Fruit fly (Drosophila melanogaster) whole organism, wandering third instar larva: ENCODE results near the gene Cpr66D.
A peak's percentile ranks its signal among the peaks of the same experiment; 100 is the strongest.

Experiments
- Abd-B ChIP-seq: fragments of >200 bp; optimal IDR thresholded peaks from 2 replicates; lab custom pipeline; 2017; ENCODE audit warnings: missing biosample characterization, missing genetic modification characterization
- CrebA ChIP-seq: fragments of 200-800 bp; sonication (Bioruptor generic); optimal IDR thresholded peaks from 2 replicates; lab custom pipeline; 2016; ENCODE audit warnings: missing biosample characterization, mild to moderate bottlenecking, missing genetic modification characterization, borderline replicate concordance
- Dfd ChIP-seq: fragments of >200 bp; optimal IDR thresholded peaks from 2 replicates; lab custom pipeline; 2017; ENCODE audit warnings: missing biosample characterization, missing genetic modification characterization
- Dif ChIP-seq: fragments of 200-275, 200-300 bp; sonication (Bioruptor generic); optimal IDR thresholded peaks from 2 replicates; lab custom pipeline; 2018; ENCODE audit warnings: missing biosample characterization, missing genetic modification characterization; ENCODE audit not compliant: partially characterized antibody
- GATAd ChIP-seq: sonication (Bioruptor generic); optimal IDR thresholded peaks from 2 replicates; lab custom pipeline; 2016; ENCODE audit warnings: missing biosample characterization, missing genetic modification characterization
- HLH106 ChIP-seq: fragments of 200-800 bp; optimal IDR thresholded peaks from 3 replicates; lab custom pipeline; 2019; ENCODE audit warnings: missing biosample characterization, mild to moderate bottlenecking, missing genetic modification characterization, moderate library complexity
- Hr78 ChIP-seq: fragments of >200 bp; optimal IDR thresholded peaks from 2 replicates; lab custom pipeline; 2017; ENCODE audit warnings: missing biosample characterization, missing genetic modification characterization
- Jra ChIP-seq: sonication (Bioruptor generic); optimal IDR thresholded peaks from 2 replicates; lab custom pipeline; 2016; ENCODE audit warnings: missing biosample characterization, missing genetic modification characterization
- Mio ChIP-seq: sonication (Bioruptor generic); optimal IDR thresholded peaks from 2 replicates; lab custom pipeline; 2016; ENCODE audit warnings: missing biosample characterization, missing genetic modification characterization
- Myc ChIP-seq: fragments of >200 bp; optimal IDR thresholded peaks from 2 replicates; lab custom pipeline; 2017
- N ChIP-seq: fragments of >200 bp; optimal IDR thresholded peaks from 2 replicates; lab custom pipeline; 2018; ENCODE audit warnings: missing biosample characterization, missing external identifiers, missing genetic modification characterization
- OdsH ChIP-seq: fragments of 200-800 bp; sonication (Bioruptor generic); optimal IDR thresholded peaks from 2 replicates; lab custom pipeline; 2016; ENCODE audit warnings: missing biosample characterization, mild to moderate bottlenecking, missing genetic modification characterization
- Sp1 ChIP-seq: fragments of 200-800 bp; sonication (Bioruptor generic); optimal IDR thresholded peaks from 3 replicates; lab custom pipeline; 2019; ENCODE audit warnings: missing biosample characterization, mild to moderate bottlenecking, missing genetic modification characterization, moderate library complexity
- Vsx2 ChIP-seq: fragments of 200-300, 225-300 bp; sonication (Bioruptor generic); optimal IDR thresholded peaks from 2 replicates; lab custom pipeline; 2018; ENCODE audit warnings: missing biosample characterization, missing genetic modification characterization; ENCODE audit not compliant: partially characterized antibody
- br ChIP-seq: fragments of 200-800 bp; sonication (Bioruptor generic); optimal IDR thresholded peaks from 2 replicates; lab custom pipeline; 2016; ENCODE audit warnings: missing biosample characterization, missing genetic modification characterization
- brk ChIP-seq: fragments of 200-800 bp; sonication (Bioruptor generic); optimal IDR thresholded peaks from 2 replicates; lab custom pipeline; 2016; ENCODE audit warnings: missing biosample characterization, mild to moderate bottlenecking, missing genetic modification characterization
- dl ChIP-seq, 2 experiments: fragments of 175-275, 200-275 bp in 1 of 2; fragments of 200-275 bp in 1 of 2; sonication (Bioruptor generic); optimal IDR thresholded peaks; lab custom pipeline; 2018; ENCODE audit warnings: mild to moderate bottlenecking in 2 of 2, missing biosample characterization in 2 of 2, missing genetic modification characterization in 2 of 2, moderate library complexity in 2 of 2; ENCODE audit not compliant: partially characterized antibody in 2 of 2, insufficient read depth in 1 of 2
- dmrt93B ChIP-seq: fragments of 200-800 bp; sonication (Bioruptor generic); optimal IDR thresholded peaks from 2 replicates; lab custom pipeline; 2018; ENCODE audit warnings: missing biosample characterization, mild to moderate bottlenecking, missing genetic modification characterization
- ey ChIP-seq: fragments of 200-800 bp; sonication (Bioruptor generic); optimal IDR thresholded peaks from 2 replicates; lab custom pipeline; 2016; ENCODE audit warnings: missing biosample characterization, missing genetic modification characterization
- foxo ChIP-seq, 2 experiments: fragments of 200-800 bp; sonication (Bioruptor generic); optimal IDR thresholded peaks; 2 replicates in 1 of 2; 3 replicates in 1 of 2; lab custom pipeline; 2016 to 2017; ENCODE audit warnings: missing biosample characterization in 2 of 2, missing genetic modification characterization in 2 of 2
- fru ChIP-seq: fragments of 200-800 bp; sonication (Bioruptor generic); optimal IDR thresholded peaks from 3 replicates; lab custom pipeline; 2016; ENCODE audit warnings: missing biosample characterization, mild to moderate bottlenecking, missing genetic modification characterization
- h ChIP-seq: fragments of 200-800 bp; sonication (Bioruptor generic); optimal IDR thresholded peaks from 3 replicates; lab custom pipeline; 2016; ENCODE audit warnings: missing biosample characterization, mild to moderate bottlenecking, missing genetic modification characterization
- jim ChIP-seq: fragments of 175-275, 200-325 bp; sonication (Bioruptor generic); optimal IDR thresholded peaks from 2 replicates; lab custom pipeline; 2016; ENCODE audit warnings: missing biosample characterization, mild to moderate bottlenecking, missing genetic modification characterization
- pan ChIP-seq: fragments of >200 bp; optimal IDR thresholded peaks from 2 replicates; lab custom pipeline; 2017
- rgr ChIP-seq: fragments of 200-800 bp; sonication (Bioruptor generic); optimal IDR thresholded peaks from 3 replicates; lab custom pipeline; 2016; ENCODE audit warnings: missing biosample characterization, mild to moderate bottlenecking, missing genetic modification characterization
- sv ChIP-seq: fragments of 200-800 bp; sonication (Bioruptor generic); optimal IDR thresholded peaks from 3 replicates; lab custom pipeline; 2016; ENCODE audit warnings: missing biosample characterization, missing genetic modification characterization
- tai ChIP-seq: sonication (Bioruptor generic); optimal IDR thresholded peaks from 2 replicates; lab custom pipeline; 2016; ENCODE audit warnings: missing biosample characterization, missing genetic modification characterization
- usp ChIP-seq: fragments of >200 bp; optimal IDR thresholded peaks from 2 replicates; lab custom pipeline; 2017; ENCODE audit warnings: missing biosample characterization, missing genetic modification characterization
- woc ChIP-seq: sonication (Bioruptor generic); optimal IDR thresholded peaks from 2 replicates; lab custom pipeline; 2016; ENCODE audit warnings: missing biosample characterization, mild to moderate bottlenecking, missing genetic modification characterization

Cpr66D gene

DNA sequence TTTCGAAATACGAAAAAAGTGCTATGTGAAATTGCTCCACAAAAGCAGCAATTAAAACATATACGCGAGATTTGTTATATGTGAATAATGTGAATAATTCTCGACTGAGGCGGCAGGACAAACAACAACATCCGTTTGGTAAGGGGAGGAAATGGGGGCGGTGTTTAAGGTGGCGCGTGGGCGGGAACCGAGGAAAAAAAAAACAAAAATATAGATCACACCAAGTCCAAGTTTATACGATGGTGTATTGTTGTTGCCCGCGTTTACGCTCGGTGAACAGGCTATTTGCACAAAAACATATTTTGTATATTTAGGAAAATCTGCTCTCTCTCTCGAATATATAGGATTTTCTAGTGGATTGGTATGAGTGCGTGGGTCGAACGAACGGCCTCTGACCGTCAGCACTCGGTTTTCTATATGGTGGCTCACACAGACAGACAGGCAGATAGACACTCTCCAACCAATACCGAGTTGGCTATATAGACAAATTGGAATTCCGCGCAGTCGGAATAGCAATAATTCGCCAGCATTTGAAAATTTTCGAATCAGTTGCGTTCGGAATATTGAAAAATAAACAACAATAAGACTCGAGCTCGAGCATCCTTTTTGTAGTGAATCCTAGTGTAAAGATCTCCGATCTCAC, 10.4 kb upstream of the Cpr66D start:
- TF ChIP-seq rgr (GFP tag; lab: Kevin White, UChicago): peak; percentile 53
- no peak for TF ChIP-seq fru
- TF ChIP-seq, all 38 proteins: peak for 1

- TF ChIP-seq Myc (no peak), N (no peak), Sp1 (GFP tag; lab: Kevin White, UChicago) (no peak), br (GFP tag; lab: Kevin White, UChicago) (no peak), h (GFP tag; lab: Kevin White, UChicago) (no peak), Abd-B (GFP tag; lab: Kevin White, UChicago) (no peak), ey (GFP tag; lab: Kevin White, UChicago) (no peak), Jra (GFP tag; lab: Kevin White, UChicago) (no peak), sv (GFP tag; lab: Kevin White, UChicago) (no peak), OdsH (GFP tag; lab: Kevin White, UChicago) (no peak), tai (GFP tag; lab: Kevin White, UChicago) (no peak), dmrt93B (no peak), rgr (GFP tag; lab: Kevin White, UChicago) (no peak), usp (GFP tag; lab: Kevin White, UChicago) (no peak), pan (lab: Kevin White, UChicago) (no peak), Mio (GFP tag; lab: Kevin White, UChicago) (no peak), Dfd (GFP tag; lab: Kevin White, UChicago) (no peak)
Observed at dm6 chr3L:8633614-8634325, 6.5 kb upstream of the Cpr66D start, which contains the start of gene Cdc6. Gene Cdc6 (minus strand): TSS chr3L:8634069.

dm6 chr3L:8641049-8641448, 810 bp downstream of the Cpr66D start:
- TF ChIP-seq foxo (GFP tag; optimal IDR thresholded peaks at IDR 0.05; lab: Kevin White, UChicago): peak in 1 of 2 experiments; percentile 12
- no peak for TF ChIP-seq brk (GFP tag; lab: Kevin White, UChicago)
- TF ChIP-seq Dfd (GFP tag; lab: Kevin White, UChicago): no peak
- peak; percentile 15 for TF ChIP-seq HLH106 (tag; lab: Kevin White, UChicago)

- TF ChIP-seq rgr (GFP tag; lab: Kevin White, UChicago) (no peak), Jra (GFP tag; lab: Kevin White, UChicago) (no peak), Vsx2 (GFP tag; lab: Kevin White, UChicago) (peak; percentile 82), Mio (GFP tag; lab: Kevin White, UChicago) (no peak), GATAd (GFP tag; lab: Kevin White, UChicago) (no peak), br (GFP tag; lab: Kevin White, UChicago) (no peak), brk (GFP tag; lab: Kevin White, UChicago) (no peak), Dif (GFP tag; lab: Kevin White, UChicago) (peak; percentile 72), usp (GFP tag; lab: Kevin White, UChicago) (no peak), OdsH (GFP tag; lab: Kevin White, UChicago) (no peak), HLH106 (tag; lab: Kevin White, UChicago) (no peak), dl (GFP tag; optimal IDR thresholded peaks at IDR 0.05; lab: Kevin White, UChicago; ENCODE audit: insufficient read depth in 1 of 2, partially characterized antibody in 2 of 2) (peak in 1 of 2 experiments; percentile 20), jim (GFP tag; lab: Kevin White, UChicago) (no peak), Hr78 (GFP tag; lab: Kevin White, UChicago) (no peak), dmrt93B (no peak), woc (GFP tag; lab: Kevin White, UChicago) (no peak), CrebA (GFP tag; lab: Kevin White, UChicago) (no peak), Abd-B (GFP tag; lab: Kevin White, UChicago) (no peak)
Observed at dm6 chr3L:8643810-8644552, 3.7 kb downstream of the Cpr66D start.
